Worm (Caenorhabditis elegans) whole organism, L4 larva: ENCODE results near the gene T05A7.1.

Source experiments
- D1046.2 ChIP-seq: fragments of 200-800 bp; sonication (Bioruptor generic); IDR thresholded peaks from 2 replicates; pipeline ENCODE4 v1.3.6; 2022; ENCODE audit warnings: missing genetic modification characterization, missing compliant biosample characterization
- Y48G9A.11 ChIP-seq: fragments of 200-800 bp; sonication (Bioruptor generic); IDR thresholded peaks from 2 replicates; pipeline ENCODE4 v1.3.6; 2022; ENCODE audit warnings: missing genetic modification reagents, missing genetic modification characterization, missing compliant biosample characterization
- ama-1 ChIP-seq: fragments of 150-350 bp; optimal IDR thresholded peaks from 2 replicates; lab custom pipeline; 2014; ENCODE audit warnings: inconsistent platforms, mixed read lengths
- arid-1 ChIP-seq: fragments of 200-800 bp; sonication (Bioruptor generic); conservative IDR thresholded peaks from 2 replicates; pipeline ENCODE4 v1.3.6; 2022; ENCODE audit warnings: missing genetic modification reagents, missing genetic modification characterization, missing compliant biosample characterization
- attf-4 ChIP-seq: sonication (generic microtip); optimal IDR thresholded peaks from 3 replicates; lab custom pipeline; 2017; ENCODE audit warnings: missing biosample characterization, missing genetic modification characterization
- daf-16 ChIP-seq, 3 experiments: sonication (generic microtip); optimal IDR thresholded peaks; 2 replicates each; lab custom pipeline; 2016 to 2017; ENCODE audit warnings: missing genetic modification characterization in 3 of 3, missing genetic modification reagents in 3 of 3, mild to moderate bottlenecking in 2 of 3, missing compliant biosample characterization in 2 of 3, missing biosample characterization in 1 of 3, moderate library complexity in 1 of 3
- daf-8 ChIP-seq: fragments of 200-800 bp; sonication (Bioruptor generic); IDR thresholded peaks from 2 replicates; pipeline ENCODE4 v1.3.6; 2022; ENCODE audit warnings: missing genetic modification characterization, missing compliant biosample characterization
- duxl-1 ChIP-seq: sonication (generic microtip); optimal IDR thresholded peaks from 2 replicates; lab custom pipeline; 2016; ENCODE audit warnings: mild to moderate bottlenecking, missing genetic modification characterization, moderate library complexity, missing compliant biosample characterization; ENCODE audit not compliant: poor library complexity
- egl-27 ChIP-seq: sonication (generic microtip); optimal IDR thresholded peaks from 3 replicates; lab custom pipeline; 2017; ENCODE audit warnings: missing biosample characterization, missing genetic modification reagents, missing genetic modification characterization
- egl-43 ChIP-seq: fragments of 200-800 bp; sonication (Bioruptor generic); IDR thresholded peaks from 2 replicates; pipeline ENCODE4 v1.3.6; 2022; ENCODE audit warnings: missing genetic modification reagents, missing genetic modification characterization, missing compliant biosample characterization
- hlh-11 ChIP-seq: fragments of 200-800 bp; sonication (Bioruptor generic); optimal IDR thresholded peaks from 2 replicates; lab custom pipeline; 2018; ENCODE audit warnings: mild to moderate bottlenecking, missing genetic modification characterization, missing compliant biosample characterization
- hmg-1.1 ChIP-seq: fragments of 200-800 bp; sonication (Bioruptor generic); IDR thresholded peaks from 2 replicates; pipeline ENCODE4 v1.3.6; 2022; ENCODE audit warnings: missing genetic modification reagents, missing genetic modification characterization, missing compliant biosample characterization
- lin-1 ChIP-seq: fragments of 200-800 bp; sonication (Bioruptor generic); IDR thresholded peaks from 2 replicates; pipeline ENCODE4 v1.3.6; 2022; ENCODE audit warnings: missing genetic modification reagents, missing genetic modification characterization, missing compliant biosample characterization
- lin-39 ChIP-seq: fragments of 150-350 bp; optimal IDR thresholded peaks from 2 replicates; lab custom pipeline; 2014; ENCODE audit warnings: missing biosample characterization, missing genetic modification reagents, missing genetic modification characterization
- lir-3 ChIP-seq: sonication (generic microtip); optimal IDR thresholded peaks from 2 replicates; lab custom pipeline; 2016; ENCODE audit warnings: mild to moderate bottlenecking, missing genetic modification characterization, missing compliant biosample characterization
- lsy-2 ChIP-seq, 2 experiments: fragments of 150-350 bp in 1 of 2; sonication (generic microtip) in 1 of 2; optimal IDR thresholded peaks; 2 replicates each; lab custom pipeline; 2014 to 2017; ENCODE audit warnings: missing biosample characterization in 2 of 2, missing genetic modification characterization in 2 of 2
- mdt-29 ChIP-seq: fragments of 200-800 bp; sonication (Bioruptor generic); IDR thresholded peaks from 2 replicates; pipeline ENCODE4 v1.3.6; 2022; ENCODE audit warnings: missing genetic modification reagents, missing genetic modification characterization, missing compliant biosample characterization
- mes-2 ChIP-seq: sonication (generic microtip); optimal IDR thresholded peaks from 2 replicates; lab custom pipeline; 2016; ENCODE audit warnings: missing genotype, mild to moderate bottlenecking, missing genetic modification characterization, missing compliant biosample characterization; ENCODE audit not compliant: poor library complexity, severe bottlenecking
- mxl-2 ChIP-seq: fragments of 200-800 bp; sonication (Bioruptor generic); conservative IDR thresholded peaks from 2 replicates; pipeline ENCODE4 v1.3.6; 2022; ENCODE audit warnings: missing genetic modification reagents, missing genetic modification characterization, missing compliant biosample characterization
- nhr-28 ChIP-seq: fragments of 150-350 bp; optimal IDR thresholded peaks from 2 replicates; lab custom pipeline; 2014; ENCODE audit warnings: missing biosample characterization, missing genetic modification characterization
- nhr-42 ChIP-seq: fragments of 200-800 bp; sonication (Bioruptor generic); IDR thresholded peaks from 2 replicates; pipeline ENCODE4 v1.3.6; 2022; ENCODE audit warnings: missing genetic modification characterization, missing compliant biosample characterization
- nhr-76 ChIP-seq: fragments of 150-350 bp; optimal IDR thresholded peaks from 2 replicates; lab custom pipeline; 2014; ENCODE audit warnings: missing biosample characterization, missing genetic modification characterization
- pha-4 ChIP-seq, 2 experiments: fragments of 150-350 bp in 1 of 2; fragments of 200-800 bp in 1 of 2; sonication (Bioruptor generic) in 1 of 2; IDR thresholded peaks in 1 of 2; optimal IDR thresholded peaks in 1 of 2; 2 replicates each; pipeline versions ENCODE4 v1.3.6 to Lab custom; 2014 to 2022; ENCODE audit warnings: missing genetic modification characterization in 2 of 2, missing genetic modification reagents in 2 of 2, missing biosample characterization in 1 of 2, missing compliant biosample characterization in 1 of 2
- pqm-1 ChIP-seq: sonication (generic microtip); optimal IDR thresholded peaks from 2 replicates; lab custom pipeline; 2017; ENCODE audit warnings: missing biosample characterization, missing genetic modification characterization
- rbr-2 ChIP-seq: sonication (generic microtip); optimal IDR thresholded peaks from 2 replicates; lab custom pipeline; 2016; ENCODE audit warnings: missing genotype, missing genetic modification characterization, missing compliant biosample characterization
- snpc-4 ChIP-seq: fragments of 150-350 bp; optimal IDR thresholded peaks from 2 replicates; lab custom pipeline; 2014; ENCODE audit warnings: missing biosample characterization, missing genetic modification characterization
- spr-3 ChIP-seq: fragments of 200-800 bp; sonication (Bioruptor generic); optimal IDR thresholded peaks from 2 replicates; lab custom pipeline; 2018; ENCODE audit warnings: mild to moderate bottlenecking, missing genetic modification characterization, missing compliant biosample characterization
- tra-1 ChIP-seq: fragments of 200-800 bp; sonication (Bioruptor generic); IDR thresholded peaks from 2 replicates; pipeline ENCODE4 v1.3.6; 2022; ENCODE audit warnings: missing genetic modification reagents, missing genetic modification characterization, missing compliant biosample characterization
- unc-130 ChIP-seq: sonication (generic microtip); optimal IDR thresholded peaks from 2 replicates; lab custom pipeline; 2016; ENCODE audit warnings: missing genetic modification reagents, missing genetic modification characterization, missing compliant biosample characterization
- unc-62 ChIP-seq, 3 experiments: fragments of 150-350 bp in 1 of 3; sonication (generic microtip); optimal IDR thresholded peaks in 2 of 3; peaks in 1 of 3; 1 replicate in 1 of 3; 2 replicates in 2 of 3; lab custom pipeline; 2014 to 2017; ENCODE audit warnings: missing biosample characterization in 3 of 3, missing genetic modification characterization in 3 of 3, missing genetic modification reagents in 3 of 3, missing genotype in 1 of 3
- vab-7 ChIP-seq: fragments of 200-800 bp; sonication (Bioruptor generic); IDR thresholded peaks from 2 replicates; pipeline ENCODE4 v1.3.6; 2022; ENCODE audit warnings: missing genetic modification reagents, missing genetic modification characterization, missing compliant biosample characterization
- zag-1 ChIP-seq: fragments of 150-350 bp; optimal IDR thresholded peaks from 2 replicates; lab custom pipeline; 2014; ENCODE audit warnings: missing biosample characterization, missing genetic modification characterization
- zfp-2 ChIP-seq: sonication (generic microtip); optimal IDR thresholded peaks from 2 replicates; lab custom pipeline; 2016; ENCODE audit warnings: mild to moderate bottlenecking, missing genetic modification characterization, missing compliant biosample characterization
- zfp-3 ChIP-seq: fragments of 200-800 bp; sonication (Bioruptor generic); conservative IDR thresholded peaks from 2 replicates; pipeline ENCODE4 v1.3.6; 2022; ENCODE audit warnings: missing genetic modification reagents, missing genetic modification characterization, missing compliant biosample characterization
- ztf-11 ChIP-seq: fragments of 150-350 bp; optimal IDR thresholded peaks from 2 replicates; lab custom pipeline; 2014; ENCODE audit warnings: missing biosample characterization, missing genetic modification characterization
- ztf-7 ChIP-seq: fragments of 150-350 bp; optimal IDR thresholded peaks from 2 replicates; lab custom pipeline; 2014; ENCODE audit warnings: missing biosample characterization, missing genetic modification characterization

Gene T05A7.1

ce11 chrII:4677916-4678315 is at the start of gene T05A7.1:
Gene T05A7.1 (plus strand): TSS chrII:4678216.
- TF ChIP-seq unc-130 (GFP tag; lab: Kevin White, UChicago) (no peak), lin-1 (GFP tag; lab: Robert Waterston, UW) (no peak), lin-39 (tag; lab: Kevin White, UChicago) (no peak), daf-8 (GFP tag; lab: Robert Waterston, UW) (no peak), egl-27 (tag; lab: Kevin White, UChicago) (no peak), duxl-1 (tag; lab: Kevin White, UChicago) (no peak), daf-16 (GFP tag; optimal IDR thresholded peaks at IDR 0.05; lab: Kevin White, UChicago) (no peak), daf-16 (tag; optimal IDR thresholded peaks at IDR 0.05; lab: Kevin White, UChicago) (no peak), Y48G9A.11 (GFP tag; lab: Robert Waterston, UW) (no peak), zfp-2 (tag; lab: Kevin White, UChicago) (no peak), tra-1 (GFP tag; lab: Robert Waterston, UW) (no peak), hlh-11 (no peak), mdt-29 (GFP tag; lab: Robert Waterston, UW) (no peak), mes-2 (tag; lab: Kevin White, UChicago) (no peak), D1046.2 (no peak), pqm-1 (tag; lab: Kevin White, UChicago) (no peak), attf-4 (tag; lab: Kevin White, UChicago) (no peak), zag-1 (tag; lab: Kevin White, UChicago) (no peak), vab-7 (no peak), pha-4 (GFP tag; IDR thresholded peaks at IDR 0.05; lab: Robert Waterston, UW) (no peak), pha-4 (tag; optimal IDR thresholded peaks at IDR 0.05; lab: Kevin White, UChicago) (no peak), nhr-42 (GFP tag; lab: Robert Waterston, UW) (no peak)
- TF ChIP-seq, all 104 proteins: peak for 0

- TF ChIP-seq zfp-3 (GFP tag; lab: Robert Waterston, UW) = no peak
- peak in 1 of 2 experiments; percentile 90 for TF ChIP-seq unc-62 (GFP tag; optimal IDR thresholded peaks at IDR 0.05 in 1 of 2; lab: Kevin White, UChicago)
- no peak for TF ChIP-seq unc-62 (tag; optimal IDR thresholded peaks at IDR 0.05; lab: Kevin White, UChicago)
- no peak for TF ChIP-seq spr-3 (GFP tag; lab: Kevin White, UChicago)
- TF ChIP-seq, all 104 proteins: peak for 1
Observed at ce11 chrII:4631479-4631878, 46.5 kb upstream of the T05A7.1 start.

ce11 chrII:4638241-4638640 is 39.8 kb upstream of the T05A7.1 start, which contains the start of gene che-10:
Gene che-10 (minus strand): TSS chrII:4638341.
- no peak for TF ChIP-seq rbr-2
- no peak for TF ChIP-seq ztf-11 (tag; lab: Kevin White, UChicago)
- TF ChIP-seq lsy-2 (tag; optimal IDR thresholded peaks at IDR 0.05; lab: Kevin White, UChicago) = no peak
- TF ChIP-seq mxl-2 (GFP tag; lab: Robert Waterston, UW) = no peak
- no peak for TF ChIP-seq vab-7
- TF ChIP-seq mes-2 (tag; lab: Kevin White, UChicago) = no peak
- no peak for TF ChIP-seq lir-3 (tag; lab: Kevin White, UChicago)
- TF ChIP-seq hmg-1.1 = no peak
- no peak for TF ChIP-seq egl-43 (GFP tag; lab: Robert Waterston, UW)
- no peak for TF ChIP-seq pha-4 (GFP tag; IDR thresholded peaks at IDR 0.05; lab: Robert Waterston, UW)
- TF ChIP-seq pha-4 (tag; optimal IDR thresholded peaks at IDR 0.05; lab: Kevin White, UChicago) = no peak
- TF ChIP-seq snpc-4 (tag; lab: Kevin White, UChicago) = no peak
- no peak for TF ChIP-seq nhr-28 (tag; lab: Kevin White, UChicago)
- no peak for TF ChIP-seq lin-1 (GFP tag; lab: Robert Waterston, UW)
- TF ChIP-seq ztf-7 (tag; lab: Kevin White, UChicago) = no peak
- no peak for TF ChIP-seq nhr-42 (GFP tag; lab: Robert Waterston, UW)
- no peak for TF ChIP-seq nhr-76
- no peak for TF ChIP-seq arid-1 (GFP tag; lab: Robert Waterston, UW)
- no peak for TF ChIP-seq ama-1 (lab: Kevin White, UChicago)
- no peak for TF ChIP-seq unc-62 (GFP tag; optimal IDR thresholded peaks at IDR 0.05 in 1 of 2; lab: Kevin White, UChicago)
- no peak for TF ChIP-seq unc-62 (tag; optimal IDR thresholded peaks at IDR 0.05; lab: Kevin White, UChicago)
